Fruit fly (Drosophila melanogaster) whole organism, prepupa: ENCODE results near the gene Vav.

Experiments
- Blimp-1 ChIP-seq: fragments of 200-800 bp; sonication (Bioruptor generic); optimal IDR thresholded peaks from 3 replicates; lab custom pipeline; 2017; ENCODE audit warnings: missing biosample characterization, missing genetic modification characterization, mild to moderate bottlenecking, moderate library complexity, missing genetic modification reagents
- CG10669 ChIP-seq: fragments of 200-800 bp; sonication (Bioruptor generic); optimal IDR thresholded peaks from 3 replicates; lab custom pipeline; 2018; ENCODE audit warnings: missing biosample characterization, mild to moderate bottlenecking, missing genetic modification characterization, moderate library complexity
- CG11762 ChIP-seq: fragments of 200-800 bp; sonication (Bioruptor generic); optimal IDR thresholded peaks from 3 replicates; lab custom pipeline; 2016; ENCODE audit warnings: missing biosample characterization, missing genetic modification characterization; ENCODE audit not compliant: insufficient read depth
- CG16779 ChIP-seq: fragments of 200-800 bp; sonication (Bioruptor generic); optimal IDR thresholded peaks from 3 replicates; lab custom pipeline; 2017; ENCODE audit warnings: missing biosample characterization, mild to moderate bottlenecking, missing genetic modification characterization
- CG6163 ChIP-seq: fragments of 200-800 bp; sonication (Bioruptor generic); IDR thresholded peaks from 3 replicates; pipeline ENCODE4 v1.3.6; 2022; ENCODE audit warnings: missing biosample characterization, missing genetic modification characterization
- CG6276 ChIP-seq: fragments of 200-800 bp; sonication (Bioruptor generic); optimal IDR thresholded peaks from 2 replicates; lab custom pipeline; 2017; ENCODE audit warnings: missing biosample characterization, mild to moderate bottlenecking, missing genetic modification characterization
- CG8319 ChIP-seq: fragments of 200-800 bp; sonication (Bioruptor generic); optimal IDR thresholded peaks from 3 replicates; lab custom pipeline; 2016; ENCODE audit warnings: missing biosample characterization, missing genetic modification characterization
- Gug ChIP-seq: fragments of 200-800 bp; sonication (Bioruptor generic); IDR thresholded peaks from 2 replicates; pipeline ENCODE4 v1.3.6; 2022; ENCODE audit warnings: missing biosample characterization, missing genetic modification characterization
- Hr39 ChIP-seq: fragments of 200-800 bp; sonication (Bioruptor generic); optimal IDR thresholded peaks from 2 replicates; lab custom pipeline; 2016; ENCODE audit warnings: missing biosample characterization, missing genetic modification characterization
- OdsH ChIP-seq: fragments of 200-800 bp; sonication (Bioruptor generic); optimal IDR thresholded peaks from 3 replicates; lab custom pipeline; 2016; ENCODE audit warnings: missing biosample characterization, missing genetic modification characterization

- TF ChIP-seq CG11762 (GFP tag; lab: Kevin White, UChicago) (no peak), Gug (GFP tag; lab: Robert Waterston, UW) (no peak), CG6276 (GFP tag; lab: Kevin White, UChicago) (no peak), OdsH (GFP tag; lab: Kevin White, UChicago) (no peak), CG16779 (tag; lab: Kevin White, UChicago) (no peak), CG6163 (GFP tag; lab: Robert Waterston, UW) (no peak), Blimp-1 (no peak), Hr39 (GFP tag; lab: Kevin White, UChicago) (no peak), CG10669 (GFP tag; lab: Kevin White, UChicago) (no peak), CG8319 (GFP tag; lab: Kevin White, UChicago) (no peak)
Observed at dm6 chrX:19294953-19295352, 33.3 kb downstream of the Vav start.
